Worm (Caenorhabditis elegans) whole organism, mixed stage, embryonic: ENCODE data around the gene idpb-4.

ENCODE experiments used
- blmp-1 ChIP-seq: fragments of 150-350 bp; optimal IDR thresholded peaks from 2 replicates; lab custom pipeline; 2014; ENCODE audit warnings: missing biosample characterization, missing genetic modification characterization
- ceh-39 ChIP-seq: fragments of 150-350 bp; optimal IDR thresholded peaks from 2 replicates; lab custom pipeline; 2014; ENCODE audit warnings: missing biosample characterization, missing genetic modification characterization
- ceh-43 ChIP-seq: fragments of 200-800 bp; sonication (Bioruptor generic); optimal IDR thresholded peaks from 2 replicates; lab custom pipeline; 2018; ENCODE audit warnings: mild to moderate bottlenecking, missing genetic modification characterization, moderate library complexity, missing compliant biosample characterization
- cnd-1 ChIP-seq: fragments of 200-800 bp; sonication (Bioruptor generic); optimal IDR thresholded peaks from 2 replicates; lab custom pipeline; 2018; ENCODE audit warnings: mild to moderate bottlenecking, missing genetic modification characterization, missing compliant biosample characterization
- drap-1 ChIP-seq: fragments of 200-800 bp; sonication (Bioruptor generic); optimal IDR thresholded peaks from 3 replicates; lab custom pipeline; 2018; ENCODE audit warnings: mild to moderate bottlenecking, missing genetic modification characterization, missing compliant biosample characterization
- elt-1 ChIP-seq: sonication (generic microtip); optimal IDR thresholded peaks from 2 replicates; lab custom pipeline; 2017; ENCODE audit warnings: missing genetic modification characterization, mild to moderate bottlenecking, missing compliant biosample characterization, antibody characterized with exemption, moderate library complexity, borderline replicate concordance; ENCODE audit not compliant: insufficient read depth
- elt-3 ChIP-seq: fragments of 150-350 bp; optimal IDR thresholded peaks from 2 replicates; lab custom pipeline; 2014; ENCODE audit warnings: missing biosample characterization, missing genetic modification characterization
- flh-1 ChIP-seq: fragments of 200-800 bp; sonication (Bioruptor generic); optimal IDR thresholded peaks from 2 replicates; lab custom pipeline; 2018; ENCODE audit warnings: mild to moderate bottlenecking, missing genetic modification characterization, moderate library complexity, missing compliant biosample characterization
- ham-2 ChIP-seq: fragments of 200-800 bp; sonication (Bioruptor generic); optimal IDR thresholded peaks from 2 replicates; lab custom pipeline; 2018; ENCODE audit warnings: mild to moderate bottlenecking, missing genetic modification characterization, missing compliant biosample characterization
- hlh-1 ChIP-seq: fragments of 150-350 bp; optimal IDR thresholded peaks from 2 replicates; lab custom pipeline; 2014; ENCODE audit warnings: missing biosample characterization, missing genetic modification reagents, missing genetic modification characterization
- lin-13 ChIP-seq: fragments of 150-350 bp; optimal IDR thresholded peaks from 2 replicates; lab custom pipeline; 2014; ENCODE audit warnings: missing biosample characterization, missing genetic modification characterization
- lsy-2 ChIP-seq: fragments of 150-350 bp; optimal IDR thresholded peaks from 2 replicates; lab custom pipeline; 2014; ENCODE audit warnings: missing biosample characterization, missing genetic modification characterization
- mab-5 ChIP-seq: fragments of 150-350 bp; optimal IDR thresholded peaks from 2 replicates; lab custom pipeline; 2014; ENCODE audit warnings: missing biosample characterization, missing genetic modification characterization
- nhr-12 ChIP-seq: fragments of 150-350 bp; optimal IDR thresholded peaks from 2 replicates; lab custom pipeline; 2014; ENCODE audit warnings: missing biosample characterization, missing genetic modification characterization
- nhr-2 ChIP-seq: fragments of 150-350 bp; optimal IDR thresholded peaks from 2 replicates; lab custom pipeline; 2014; ENCODE audit warnings: missing biosample characterization, missing genetic modification characterization
- nhr-237 ChIP-seq: fragments of 150-350 bp; optimal IDR thresholded peaks from 2 replicates; lab custom pipeline; 2014; ENCODE audit warnings: missing biosample characterization, missing genetic modification characterization
- pha-4 ChIP-seq: fragments of 150-350 bp; optimal IDR thresholded peaks from 2 replicates; lab custom pipeline; 2018; ENCODE audit warnings: missing biosample characterization, missing genetic modification reagents, missing genetic modification characterization
- sem-2 ChIP-seq: fragments of 200-800 bp; sonication (Bioruptor generic); optimal IDR thresholded peaks from 2 replicates; lab custom pipeline; 2018; ENCODE audit warnings: mild to moderate bottlenecking, missing genetic modification characterization, missing compliant biosample characterization
- sptf-1 ChIP-seq: sonication (generic microtip); optimal IDR thresholded peaks from 2 replicates; lab custom pipeline; 2017; ENCODE audit warnings: mild to moderate bottlenecking, missing genetic modification characterization, moderate library complexity, missing compliant biosample characterization
- tbx-8 ChIP-seq: fragments of 200-800 bp; sonication (Bioruptor generic); optimal IDR thresholded peaks from 2 replicates; lab custom pipeline; 2018; ENCODE audit warnings: mild to moderate bottlenecking, missing genetic modification characterization, moderate library complexity, missing compliant biosample characterization
- unc-120 ChIP-seq: sonication (generic microtip); optimal IDR thresholded peaks from 2 replicates; lab custom pipeline; 2017; ENCODE audit warnings: missing genetic modification characterization, missing compliant biosample characterization; ENCODE audit not compliant: poor library complexity, severe bottlenecking
- unc-39 ChIP-seq: fragments of 150-350 bp; optimal IDR thresholded peaks from 2 replicates; lab custom pipeline; 2014; ENCODE audit warnings: missing biosample characterization, missing genetic modification characterization
- unc-62 ChIP-seq: fragments of 150-350 bp; optimal IDR thresholded peaks from 2 replicates; lab custom pipeline; 2014; ENCODE audit warnings: missing biosample characterization, missing genetic modification reagents, missing genetic modification characterization
- zip-8 ChIP-seq: fragments of 150-350 bp; optimal IDR thresholded peaks from 2 replicates; lab custom pipeline; 2014; ENCODE audit warnings: missing biosample characterization, missing genetic modification characterization
- ztf-11 ChIP-seq: fragments of 150-350 bp; optimal IDR thresholded peaks from 2 replicates; lab custom pipeline; 2014; ENCODE audit warnings: missing biosample characterization, missing genetic modification characterization

idpb-4 gene

DNA sequence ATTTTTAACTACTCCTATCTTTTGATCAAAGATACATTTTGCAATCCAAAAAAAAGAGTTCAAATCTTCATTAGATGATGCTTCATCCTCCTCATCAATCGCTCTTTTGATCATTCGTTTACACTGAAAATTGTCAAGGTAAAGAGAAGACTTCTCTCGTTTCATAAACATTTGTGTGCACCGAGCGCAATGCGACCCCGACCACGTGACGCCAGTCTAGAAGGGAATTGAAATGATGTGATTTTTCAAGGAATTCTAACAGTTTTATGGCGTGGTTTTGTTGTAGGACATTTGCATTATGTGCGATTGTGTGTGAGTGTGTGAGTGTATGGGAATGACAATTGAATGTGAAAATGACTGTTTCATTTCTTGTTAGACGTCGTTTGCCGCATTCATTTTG lies 3.9 kb upstream of the idpb-4 start:
- TF ChIP-seq hlh-1 (tag; lab: Kevin White, UChicago), result peak; percentile 19
- TF ChIP-seq sptf-1 (tag; lab: Kevin White, UChicago), result no peak
- TF ChIP-seq cnd-1, result no peak

DNA sequence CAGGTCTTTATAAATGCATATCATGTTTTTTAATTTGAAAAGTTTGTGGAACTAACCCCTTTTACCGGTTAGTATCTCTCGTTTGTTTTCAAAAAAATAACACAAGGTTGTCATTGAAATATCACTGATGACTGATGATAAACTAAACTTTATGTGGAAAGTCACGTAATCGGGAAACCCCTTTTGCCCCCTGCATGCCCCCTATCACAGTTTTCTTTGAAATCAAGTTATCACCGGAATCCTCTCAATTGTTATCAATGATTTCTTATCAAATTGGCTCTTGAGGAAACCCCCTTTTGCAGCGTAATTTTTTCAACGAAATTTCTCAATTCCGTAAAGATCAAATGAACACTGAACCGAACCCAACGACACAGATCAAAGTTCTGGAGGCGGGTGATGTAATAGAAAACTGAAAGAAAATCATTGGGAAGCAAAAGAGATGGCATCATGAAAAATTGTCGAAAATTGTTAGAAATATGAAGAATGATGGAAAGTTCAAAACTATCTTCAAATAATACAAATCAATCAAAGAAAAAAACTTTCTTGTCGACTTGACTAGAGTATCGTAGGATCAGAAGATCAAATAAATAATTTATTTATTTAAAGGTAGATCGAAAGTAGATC lies 3.1 kb upstream of the idpb-4 start:
- TF ChIP-seq ceh-39 (tag; lab: Kevin White, UChicago) (no peak), sem-2 (GFP tag; lab: Kevin White, UChicago) (no peak), nhr-237 (tag; lab: Kevin White, UChicago) (peak; percentile 14), ceh-43 (no peak), unc-39 (tag; lab: Kevin White, UChicago) (no peak), unc-120 (tag; lab: Kevin White, UChicago) (no peak)
- TF ChIP-seq, all 35 proteins: peak for 1

DNA sequence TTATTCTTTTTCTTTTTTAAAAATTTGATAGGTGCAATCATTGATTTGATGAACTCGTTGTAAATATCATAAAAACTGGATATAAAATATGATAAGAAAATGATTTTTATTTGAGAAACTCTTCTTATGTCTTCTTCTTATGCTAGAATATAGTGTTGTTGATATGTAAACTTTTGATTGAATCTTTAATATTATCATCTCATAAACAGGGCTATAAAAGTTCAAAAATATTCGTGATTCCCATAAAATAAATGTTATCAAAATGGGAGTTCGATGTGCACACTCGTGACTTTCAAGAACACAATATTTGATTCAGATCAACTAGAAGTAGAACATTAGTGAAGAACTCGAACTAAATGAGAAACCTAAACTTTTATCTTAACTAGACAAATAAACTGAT lies 1.6 kb upstream of the idpb-4 start:
- no peak for TF ChIP-seq lin-13
- TF ChIP-seq ceh-43, result no peak
- TF ChIP-seq unc-62 (GFP tag; lab: Kevin White, UChicago), result no peak
- no peak for TF ChIP-seq mab-5 (tag; lab: Kevin White, UChicago)

DNA sequence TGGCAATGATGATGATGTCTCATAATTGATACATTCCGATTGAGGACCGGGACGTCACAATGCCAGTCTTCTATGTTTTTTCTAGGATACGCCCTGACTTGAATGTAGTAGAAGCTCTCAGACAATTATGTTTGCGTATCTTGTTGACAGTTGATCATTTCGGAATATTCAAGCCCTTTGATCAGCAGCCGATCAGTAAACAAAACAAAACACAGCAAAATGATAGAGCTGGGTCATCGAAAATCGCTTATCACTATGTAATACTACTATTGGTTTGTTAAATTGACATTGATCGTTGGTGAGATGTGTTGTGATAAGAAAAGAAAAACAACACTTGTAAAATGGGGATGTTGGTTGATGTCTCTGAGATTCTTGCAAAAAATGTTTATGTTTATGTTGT lies 888 bp upstream of the idpb-4 start:
- TF ChIP-seq mab-5 (tag; lab: Kevin White, UChicago) (no peak), sptf-1 (tag; lab: Kevin White, UChicago) (no peak), ceh-43 (no peak), sem-2 (GFP tag; lab: Kevin White, UChicago) (no peak), drap-1 (no peak), unc-120 (tag; lab: Kevin White, UChicago) (no peak)

DNA sequence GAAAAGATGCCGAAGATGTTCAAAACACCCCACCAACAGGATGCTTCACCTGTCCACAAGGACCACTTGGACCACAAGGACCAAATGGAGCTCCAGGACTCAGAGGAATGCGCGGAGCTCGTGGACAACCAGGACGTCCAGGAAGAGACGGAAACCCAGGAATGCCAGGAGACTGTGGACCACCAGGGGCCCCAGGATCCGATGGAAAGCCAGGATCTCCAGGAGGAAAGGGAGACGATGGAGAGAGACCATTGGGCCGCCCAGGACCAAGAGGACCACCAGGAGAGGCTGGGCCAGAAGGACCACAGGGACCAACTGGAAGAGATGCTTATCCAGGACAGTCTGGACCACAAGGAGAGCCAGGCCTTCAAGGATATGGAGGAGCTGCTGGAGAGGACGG lies 3.7 kb downstream of the idpb-4 start:
- TF ChIP-seq hlh-1 (tag; lab: Kevin White, UChicago) (no peak), pha-4 (tag; lab: Kevin White, UChicago) (peak; percentile 44)
- TF ChIP-seq, all 35 proteins: peak for 1

DNA sequence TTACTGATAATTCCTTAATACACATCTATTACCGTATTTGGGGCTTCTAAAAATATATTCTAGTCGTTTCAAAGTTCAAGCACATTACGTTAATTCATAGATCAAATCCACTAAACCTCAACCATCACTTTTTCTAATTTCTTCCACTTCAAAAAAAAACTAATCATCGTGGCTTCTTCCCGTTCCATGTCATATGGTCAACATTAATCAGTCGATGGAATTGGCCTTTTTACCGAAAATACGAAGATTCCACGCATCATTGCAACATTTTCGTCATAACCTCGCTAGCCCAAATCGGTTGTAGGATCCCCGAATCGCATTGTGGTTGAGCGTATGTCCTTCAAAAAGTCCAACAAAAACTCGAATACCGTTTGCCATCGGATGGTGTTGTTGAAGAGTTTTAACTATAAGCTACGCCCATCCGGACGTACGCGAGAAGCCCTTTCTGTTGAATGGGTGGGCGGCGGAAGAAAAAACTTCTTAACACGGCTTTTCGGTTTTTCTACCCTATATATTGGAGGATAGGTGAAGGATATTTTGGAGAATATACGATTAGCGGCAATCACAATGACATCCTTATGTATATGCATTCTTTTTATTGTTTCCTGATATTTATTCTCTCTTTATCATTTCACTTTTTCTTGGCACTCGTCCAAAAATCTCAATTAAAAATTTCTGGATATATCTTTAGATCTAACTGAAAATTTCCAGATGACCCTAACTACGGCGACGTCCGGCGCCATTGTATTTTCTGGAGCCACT lies 4.8 kb downstream of the idpb-4 start, which contains the start of gene rol-6:
Gene rol-6 (plus strand): TSS at position 712 of the 762 bp plus-strand sequence.
- no peak for TF ChIP-seq sem-2 (GFP tag; lab: Kevin White, UChicago)
- peak; percentile 96 for TF ChIP-seq pha-4 (tag; lab: Kevin White, UChicago)
- no peak for TF ChIP-seq elt-3 (tag; lab: Kevin White, UChicago)
- TF ChIP-seq, all 35 proteins: peak for 1

DNA sequence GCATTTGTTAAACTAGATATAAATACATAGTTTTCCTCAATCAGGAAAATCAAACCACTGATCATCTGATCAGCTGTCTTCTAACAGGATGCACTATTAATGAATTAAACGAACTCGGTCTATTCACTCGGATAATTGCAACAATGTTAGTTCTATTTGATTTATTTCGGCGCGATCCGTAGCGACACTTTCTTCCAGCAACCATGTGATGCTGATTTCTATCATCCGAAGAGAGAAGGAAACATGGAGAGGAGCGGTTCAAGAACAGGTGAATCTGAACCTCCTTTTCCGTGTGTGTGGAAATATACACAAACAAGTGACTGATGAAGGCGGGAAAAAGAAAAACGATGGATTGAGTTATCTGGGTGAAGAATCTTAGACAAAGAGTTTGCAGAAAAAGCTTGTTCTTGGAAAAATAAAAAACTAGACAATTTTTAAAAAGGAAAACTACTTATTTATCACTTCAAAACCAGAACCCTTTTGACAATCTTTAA lies 5.6 kb downstream of the idpb-4 start:
- TF ChIP-seq pha-4 (tag; lab: Kevin White, UChicago), result peak; percentile 96
- no peak for TF ChIP-seq flh-1 (GFP tag; lab: Kevin White, UChicago)
- no peak for TF ChIP-seq nhr-12 (tag; lab: Kevin White, UChicago)

DNA sequence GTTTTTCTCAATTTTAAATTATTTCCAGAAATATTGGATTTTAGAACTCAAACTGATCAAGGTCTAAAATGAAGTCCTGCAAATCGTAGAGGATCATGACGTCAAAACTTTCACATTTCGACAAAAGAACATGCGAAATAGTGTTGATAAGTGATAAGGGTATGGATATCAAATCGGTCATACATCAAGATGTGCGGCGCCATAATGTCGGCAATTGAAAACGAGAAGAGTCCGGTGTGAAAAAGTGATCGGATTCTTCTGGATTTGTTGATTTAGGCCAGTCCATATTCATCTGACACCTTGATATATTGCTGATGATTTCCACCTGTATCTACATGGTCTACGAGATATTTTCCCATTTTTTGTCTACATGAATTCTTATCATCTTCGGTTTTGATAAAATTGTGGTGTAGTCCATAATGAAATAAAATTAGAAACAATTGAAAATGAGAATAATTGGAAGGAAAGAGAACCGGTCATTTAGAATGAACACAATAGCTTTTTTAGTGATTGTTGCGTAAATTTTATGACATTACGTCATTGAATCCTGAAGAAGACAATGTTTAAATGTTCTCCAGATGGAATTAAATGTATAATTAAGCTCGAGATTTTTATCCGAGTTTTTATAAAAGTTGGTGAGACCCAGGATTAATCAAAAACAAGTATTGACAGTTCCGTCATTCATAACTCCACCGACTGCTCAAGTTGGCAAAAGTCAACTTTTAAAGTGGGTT lies 6.2 kb downstream of the idpb-4 start:
- no peak for TF ChIP-seq ztf-11 (tag; lab: Kevin White, UChicago)
- TF ChIP-seq ham-2, result no peak
- no peak for TF ChIP-seq tbx-8 (GFP tag; lab: Kevin White, UChicago)
- TF ChIP-seq flh-1 (GFP tag; lab: Kevin White, UChicago), result no peak
- TF ChIP-seq unc-120 (tag; lab: Kevin White, UChicago), result no peak
- peak; percentile 83 for TF ChIP-seq zip-8 (tag; lab: Kevin White, UChicago)
- no peak for TF ChIP-seq lsy-2
- TF ChIP-seq unc-62 (GFP tag; lab: Kevin White, UChicago), result no peak
- no peak for TF ChIP-seq sem-2 (GFP tag; lab: Kevin White, UChicago)
- no peak for TF ChIP-seq unc-39 (tag; lab: Kevin White, UChicago)
- no peak for TF ChIP-seq blmp-1 (tag; lab: Kevin White, UChicago)
- no peak for TF ChIP-seq nhr-2
- peak; percentile 86 for TF ChIP-seq pha-4 (tag; lab: Kevin White, UChicago)
- no peak for TF ChIP-seq elt-1 (tag; lab: Kevin White, UChicago)
- no peak for TF ChIP-seq drap-1
